Fruit fly (Drosophila melanogaster) whole organism, pupa: ENCODE results near the gene CG31525.

ENCODE experiments used
- CG10348 ChIP-seq: fragments of 200-800 bp; sonication (Bioruptor generic); IDR thresholded peaks from 2 replicates; pipeline ENCODE4 v1.3.6; 2022; ENCODE audit warnings: missing biosample characterization, missing genetic modification characterization
- CG12605 ChIP-seq: fragments of 200-800 bp; sonication (Bioruptor generic); IDR thresholded peaks from 2 replicates; pipeline ENCODE4 v1.3.6; 2022; ENCODE audit warnings: missing biosample characterization, missing genetic modification characterization
- CG13204 ChIP-seq: fragments of 200-800 bp; sonication (Bioruptor generic); optimal IDR thresholded peaks from 2 replicates; lab custom pipeline; 2018; ENCODE audit warnings: missing biosample characterization, mild to moderate bottlenecking, missing genetic modification characterization, moderate library complexity
- CG14655 ChIP-seq: fragments of 200-800 bp; sonication (Bioruptor generic); optimal IDR thresholded peaks from 3 replicates; lab custom pipeline; 2017; ENCODE audit warnings: mild to moderate bottlenecking, missing biosample characterization, missing genetic modification reagents, missing genetic modification characterization
- CG15710 ChIP-seq: fragments of 200-800 bp; sonication (Bioruptor generic); optimal IDR thresholded peaks from 2 replicates; lab custom pipeline; 2018; ENCODE audit warnings: missing biosample characterization, mild to moderate bottlenecking, missing genetic modification characterization, moderate library complexity
- CG17806 ChIP-seq: fragments of 200-800 bp; sonication (Bioruptor generic); optimal IDR thresholded peaks from 2 replicates; lab custom pipeline; 2018; ENCODE audit warnings: missing biosample characterization, mild to moderate bottlenecking, missing genetic modification characterization, moderate library complexity
- CG32121 ChIP-seq: fragments of 200-800 bp; sonication (Bioruptor generic); IDR thresholded peaks from 2 replicates; pipeline ENCODE4 v1.3.6; 2022; ENCODE audit warnings: missing biosample characterization, missing genetic modification characterization
- CG34367 ChIP-seq: fragments of 200-800 bp; sonication (Bioruptor generic); optimal IDR thresholded peaks from 2 replicates; lab custom pipeline; 2018; ENCODE audit warnings: missing biosample characterization, mild to moderate bottlenecking, missing genetic modification characterization
- CG4496 ChIP-seq: fragments of 200-800 bp; sonication (Bioruptor generic); IDR thresholded peaks from 3 replicates; pipeline ENCODE4 v1.3.6; 2022; ENCODE audit warnings: missing biosample characterization, missing genetic modification characterization
- CG8159 ChIP-seq: fragments of 200-800 bp; sonication (Bioruptor generic); optimal IDR thresholded peaks from 3 replicates; lab custom pipeline; 2018; ENCODE audit warnings: missing biosample characterization, mild to moderate bottlenecking, missing genetic modification characterization, moderate library complexity
- CG8301 ChIP-seq: fragments of 200-800 bp; sonication (Bioruptor generic); optimal IDR thresholded peaks from 2 replicates; lab custom pipeline; 2018; ENCODE audit warnings: missing biosample characterization, mild to moderate bottlenecking, missing genetic modification characterization
- CG9948 ChIP-seq: fragments of 200-800 bp; sonication (Bioruptor generic); optimal IDR thresholded peaks from 2 replicates; lab custom pipeline; 2018; ENCODE audit warnings: missing biosample characterization, mild to moderate bottlenecking, missing genetic modification characterization, moderate library complexity
- D1 ChIP-seq: fragments of 200-800 bp; sonication (Bioruptor generic); optimal IDR thresholded peaks from 2 replicates; lab custom pipeline; 2018; ENCODE audit warnings: missing biosample characterization, mild to moderate bottlenecking, missing genetic modification characterization, moderate library complexity
- EcR ChIP-seq: fragments of 200-800 bp; sonication (Bioruptor generic); optimal IDR thresholded peaks from 3 replicates; lab custom pipeline; 2019; ENCODE audit warnings: missing biosample characterization, missing genetic modification characterization, mild to moderate bottlenecking, moderate library complexity, missing genetic modification reagents
- Ets98B ChIP-seq: fragments of 200-800 bp; sonication (Bioruptor generic); IDR thresholded peaks from 2 replicates; pipeline ENCODE4 v1.3.6; 2022; ENCODE audit warnings: missing biosample characterization, missing genetic modification characterization
- Pif1A ChIP-seq: fragments of 200-800 bp; sonication (Bioruptor generic); optimal IDR thresholded peaks from 3 replicates; lab custom pipeline; 2016; ENCODE audit warnings: missing biosample characterization, missing genetic modification characterization
- Pif1B ChIP-seq: fragments of 200-800 bp; sonication (Bioruptor generic); optimal IDR thresholded peaks from 3 replicates; lab custom pipeline; 2016; ENCODE audit warnings: missing biosample characterization, missing genetic modification characterization
- Snoo ChIP-seq: fragments of 200-800 bp; sonication (Bioruptor generic); optimal IDR thresholded peaks from 3 replicates; lab custom pipeline; 2017; ENCODE audit warnings: missing biosample characterization, mild to moderate bottlenecking, missing genetic modification characterization, inconsistent platforms
- fd96Ca ChIP-seq: fragments of 200-800 bp; sonication (Bioruptor generic); IDR thresholded peaks from 3 replicates; pipeline ENCODE4 v1.3.6; 2022; ENCODE audit warnings: missing biosample characterization, missing genetic modification characterization
- gl ChIP-seq: fragments of 200-800 bp; sonication (Bioruptor generic); optimal IDR thresholded peaks from 2 replicates; lab custom pipeline; 2018; ENCODE audit warnings: missing biosample characterization, mild to moderate bottlenecking, missing genetic modification characterization
- rn ChIP-seq: fragments of 200-800 bp; sonication (Bioruptor generic); IDR thresholded peaks from 2 replicates; pipeline ENCODE4 v1.3.6; 2022; ENCODE audit warnings: missing biosample characterization, missing genetic modification characterization

CG31525 gene

dm6 chr3R:4401977-4402589, 24.7 kb upstream of the CG31525 start, which contains the start of gene CG9853:
CG9853 (minus strand) TSS chr3R:4402027.
- TF ChIP-seq CG4496 (GFP tag; lab: Robert Waterston, UW) (no peak), CG32121 (GFP tag; lab: Robert Waterston, UW) (no peak), CG13204 (GFP tag; lab: Kevin White, UChicago) (no peak), CG9948 (tag; lab: Kevin White, UChicago) (no peak), EcR (no peak), Pif1A (GFP tag; lab: Kevin White, UChicago) (no peak), gl (no peak), CG12605 (GFP tag; lab: Robert Waterston, UW) (no peak), rn (no peak), D1 (no peak), Pif1B (GFP tag; lab: Kevin White, UChicago) (no peak), CG34367 (tag; lab: Kevin White, UChicago) (no peak)
- TF ChIP-seq, all 21 proteins: peak for 0

dm6 chr3R:4402884-4403705, 23.7 kb upstream of the CG31525 start, which contains the start of gene lost:
lost (plus strand) TSS chr3R:4403076.
- TF ChIP-seq Ets98B (GFP tag; lab: Robert Waterston, UW) (peak; percentile 37), CG32121 (GFP tag; lab: Robert Waterston, UW) (peak; percentile 24; the same call in 1 of the 2 replicates), CG34367 (tag; lab: Kevin White, UChicago) (no peak), fd96Ca (GFP tag; lab: Robert Waterston, UW) (peak; percentile 39; the same call in 1 of the 3 replicates), CG9948 (tag; lab: Kevin White, UChicago) (no peak), CG17806 (tag; lab: Kevin White, UChicago) (no peak), rn (no peak), CG4496 (GFP tag; lab: Robert Waterston, UW) (peak; percentile 54; the same call in 1 of the 3 replicates), D1 (peak; percentile 42), CG12605 (GFP tag; lab: Robert Waterston, UW) (no peak), gl (no peak), Snoo (tag; lab: Kevin White, UChicago) (peak; percentile 33), CG8159 (tag; lab: Kevin White, UChicago) (no peak)
- TF ChIP-seq, all 21 proteins: peak for 6

dm6 chr3R:4403706-4404392, 23.0 kb upstream of the CG31525 start:
- peak; percentile 8 for TF ChIP-seq CG9948 (tag; lab: Kevin White, UChicago)
- no peak for TF ChIP-seq CG8159 (tag; lab: Kevin White, UChicago)
- TF ChIP-seq CG17806 (tag; lab: Kevin White, UChicago): peak; percentile 10
- TF ChIP-seq CG8301 (tag; lab: Kevin White, UChicago): peak; percentile 8
- TF ChIP-seq EcR: peak; percentile 77
- TF ChIP-seq gl: no peak
- TF ChIP-seq CG15710: peak; percentile 1
- TF ChIP-seq fd96Ca (GFP tag; lab: Robert Waterston, UW): 0 out of 3 replicates have a peak, but pooled peaks have one; percentile 30
- TF ChIP-seq Pif1B (GFP tag; lab: Kevin White, UChicago): peak; percentile 15
- TF ChIP-seq CG13204 (GFP tag; lab: Kevin White, UChicago): no peak

- no peak for TF ChIP-seq Pif1B (GFP tag; lab: Kevin White, UChicago)
- peak; percentile 96 for TF ChIP-seq EcR
- TF ChIP-seq CG13204 (GFP tag; lab: Kevin White, UChicago): peak; percentile 46
- no peak for TF ChIP-seq CG8159 (tag; lab: Kevin White, UChicago)
- TF ChIP-seq CG4496 (GFP tag; lab: Robert Waterston, UW): no peak
- TF ChIP-seq D1: no peak
- no peak for TF ChIP-seq fd96Ca (GFP tag; lab: Robert Waterston, UW)
- no peak for TF ChIP-seq rn
- no peak for TF ChIP-seq Snoo (tag; lab: Kevin White, UChicago)
Measured at dm6 chr3R:4407325-4407724, 19.5 kb upstream of the CG31525 start.

dm6 chr3R:4416138-4416537, 10.7 kb upstream of the CG31525 start, which contains the start of gene CG31528:
CG31528 (plus strand) TSS chr3R:4416438.
- TF ChIP-seq Pif1A (GFP tag; lab: Kevin White, UChicago): no peak
- TF ChIP-seq rn: no peak
- TF ChIP-seq CG4496 (GFP tag; lab: Robert Waterston, UW): no peak
- no peak for TF ChIP-seq CG8159 (tag; lab: Kevin White, UChicago)
- no peak for TF ChIP-seq fd96Ca (GFP tag; lab: Robert Waterston, UW)
- no peak for TF ChIP-seq Snoo (tag; lab: Kevin White, UChicago)
- no peak for TF ChIP-seq EcR
- TF ChIP-seq CG14655 (GFP tag; lab: Kevin White, UChicago): no peak
- no peak for TF ChIP-seq CG17806 (tag; lab: Kevin White, UChicago)
- no peak for TF ChIP-seq gl
- no peak for TF ChIP-seq D1
- no peak for TF ChIP-seq CG34367 (tag; lab: Kevin White, UChicago)
- TF ChIP-seq Pif1B (GFP tag; lab: Kevin White, UChicago): no peak
- no peak for TF ChIP-seq CG8301 (tag; lab: Kevin White, UChicago)
- no peak for TF ChIP-seq CG10348 (GFP tag; lab: Robert Waterston, UW)
